Fruit fly (Drosophila melanogaster): ENCODE results near the gene ssp2.

dm6 chr3L:13951564-13951963 is 13.4 kb upstream of the ssp2 start:
- TF ChIP-seq CG4707 (GFP tag; optimal IDR thresholded peaks at IDR 0.05) (no peak), trem (tag; optimal IDR thresholded peaks at IDR 0.05) (no peak), sisA (GFP tag; IDR thresholded peaks at IDR 0.05) (no peak), knrl (GFP tag; IDR thresholded peaks at IDR 0.05; ENCODE audit: partially characterized antibody) (no peak)
